Worm (Caenorhabditis elegans): Measurements from ENCODE around the gene C02F5.12.

The C02F5.12 gene

DNA sequence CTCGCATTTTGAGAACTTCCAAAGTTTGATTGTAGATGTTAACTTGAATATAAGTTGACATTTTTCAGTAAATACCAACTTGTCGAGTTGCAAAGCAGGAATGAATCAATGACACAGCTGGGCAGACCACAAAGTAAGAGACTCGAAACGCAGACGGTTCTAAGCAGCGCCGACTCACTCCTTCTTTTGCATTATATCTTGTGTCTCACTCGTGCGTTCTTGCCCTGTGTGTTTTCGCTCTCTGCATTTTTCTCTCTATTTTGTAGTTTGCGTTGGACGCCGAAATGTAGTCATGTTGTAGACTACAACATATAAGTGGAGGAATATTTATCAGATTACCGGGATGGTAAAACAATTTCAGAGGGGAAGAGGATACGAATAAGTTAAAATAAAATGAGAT lies at the start of gene C02F5.12:
C02F5.12 (minus strand) TSS at position 221 of the 400 bp plus-strand sequence.
- no peak for TF ChIP-seq irx-1 (tag; optimal IDR thresholded peaks at IDR 0.05)
- peak; percentile 64 for TF ChIP-seq blmp-1 (tag; optimal IDR thresholded peaks at IDR 0.05)
- peak; percentile 39 for TF ChIP-seq snu-23 (GFP tag; optimal IDR thresholded peaks at IDR 0.05)
- peak; percentile 15 for TF ChIP-seq nhr-90 (tag; optimal IDR thresholded peaks at IDR 0.05; ENCODE audit: poor library complexity)
- peak in 1 of 2 experiments; percentile 3 for TF ChIP-seq efl-1 (optimal IDR thresholded peaks at IDR 0.05)
- no peak for TF ChIP-seq efl-1 (GFP tag; optimal IDR thresholded peaks at IDR 0.05 in 1 of 2)
- TF ChIP-seq nhr-20 (tag; optimal IDR thresholded peaks at IDR 0.05) = peak; percentile 60
- TF ChIP-seq nhr-85 (tag) = peak; percentile 46
- no peak for TF ChIP-seq swsn-7 (tag; optimal IDR thresholded peaks at IDR 0.05)
- TF ChIP-seq lin-14 (GFP tag; optimal IDR thresholded peaks at IDR 0.05) = peak; percentile 32
- TF ChIP-seq zip-4 (GFP tag; optimal IDR thresholded peaks at IDR 0.05) = no peak
- peak in 1 of 2 experiments; percentile 21 for TF ChIP-seq lin-35 (GFP tag; optimal IDR thresholded peaks at IDR 0.05)
- TF ChIP-seq C16A3.4 (tag; optimal IDR thresholded peaks at IDR 0.05) = no peak
- TF ChIP-seq mep-1 (tag; optimal IDR thresholded peaks at IDR 0.05) = peak; percentile 63
- peak; percentile 11 to 32 for TF ChIP-seq lsy-2 (tag; optimal IDR thresholded peaks at IDR 0.05)
- peak; percentile 51 for TF ChIP-seq nhr-71 (tag; optimal IDR thresholded peaks at IDR 0.05)
- TF ChIP-seq rnt-1 (tag; optimal IDR thresholded peaks at IDR 0.05) = peak; percentile 11

DNA sequence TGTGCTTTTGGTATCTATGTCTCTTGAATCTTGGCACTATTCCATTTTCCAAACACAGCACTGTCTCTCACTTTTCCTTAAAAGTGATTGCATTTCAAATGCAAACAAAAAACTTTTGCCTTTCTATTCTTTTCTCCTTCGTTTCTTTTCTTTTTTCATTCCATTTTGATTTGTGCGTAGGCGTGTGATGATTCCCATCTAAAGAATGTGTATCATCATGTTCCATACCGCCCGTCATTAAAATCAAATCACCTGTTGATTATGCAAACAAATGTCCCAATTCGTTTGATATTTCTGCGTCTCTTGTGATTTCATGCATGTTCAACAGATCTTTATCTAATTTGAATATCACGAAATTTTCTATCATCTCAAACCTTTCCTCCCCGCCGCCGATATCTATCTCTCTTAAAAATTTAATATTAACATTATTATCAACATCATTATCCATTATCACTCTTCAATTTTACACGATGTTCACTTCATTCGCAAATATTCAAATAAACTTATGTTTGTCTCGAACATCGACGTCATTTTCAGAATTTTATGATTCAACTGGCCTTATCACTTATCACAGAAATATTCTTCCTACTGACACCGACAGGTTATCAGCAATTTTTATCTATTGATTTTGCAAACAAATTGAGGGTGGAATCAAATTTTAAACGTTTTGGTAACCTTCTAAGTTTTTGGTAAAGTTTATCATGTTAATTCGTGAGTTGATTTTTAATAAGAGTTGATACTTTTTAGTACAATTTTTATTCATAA lies 48.6 kb upstream of the C02F5.12 start:
- TF ChIP-seq isw-1 (GFP tag; IDR thresholded peaks at IDR 0.05) = no peak
- TF ChIP-seq mdl-1 (tag; optimal IDR thresholded peaks at IDR 0.05) = no peak
- peak; percentile 23 for TF ChIP-seq mep-1 (tag; optimal IDR thresholded peaks at IDR 0.05)
- no peak for TF ChIP-seq hpl-2 (GFP tag; optimal IDR thresholded peaks at IDR 0.05)
- peak; percentile 65 for TF ChIP-seq tlp-1 (tag; optimal IDR thresholded peaks at IDR 0.05)
- no peak for TF ChIP-seq lin-13 (GFP tag; optimal IDR thresholded peaks at IDR 0.05)
- peak; percentile 23 for TF ChIP-seq jun-1 (tag; optimal IDR thresholded peaks at IDR 0.05)
- TF ChIP-seq unc-130 (tag; optimal IDR thresholded peaks at IDR 0.05) = no peak
- peak; percentile 12 for TF ChIP-seq lin-14 (GFP tag; optimal IDR thresholded peaks at IDR 0.05)
- no peak for TF ChIP-seq nhr-47 (tag; optimal IDR thresholded peaks at IDR 0.05)
- no peak for TF ChIP-seq rnt-1 (tag; optimal IDR thresholded peaks at IDR 0.05)
- peak in 1 of 6 experiments; percentile 33 for TF ChIP-seq elt-3 (tag; optimal IDR thresholded peaks at IDR 0.05)
- peak; percentile 85 for TF ChIP-seq elt-2 (tag; optimal IDR thresholded peaks at IDR 0.05)
- TF ChIP-seq lsy-2 (tag; optimal IDR thresholded peaks at IDR 0.05) = peak in 1 of 2 experiments; percentile 7
- TF ChIP-seq lin-35 (GFP tag; optimal IDR thresholded peaks at IDR 0.05) = peak in 1 of 2 experiments; percentile 29
- peak; percentile 84 for TF ChIP-seq blmp-1 (tag; optimal IDR thresholded peaks at IDR 0.05)
- TF ChIP-seq efl-1 (optimal IDR thresholded peaks at IDR 0.05) = no peak
- peak in 1 of 2 experiments; percentile 41 for TF ChIP-seq efl-1 (GFP tag; optimal IDR thresholded peaks at IDR 0.05 in 1 of 2)
- peak; percentile 83 for TF ChIP-seq pqm-1 (tag; optimal IDR thresholded peaks at IDR 0.05)

DNA sequence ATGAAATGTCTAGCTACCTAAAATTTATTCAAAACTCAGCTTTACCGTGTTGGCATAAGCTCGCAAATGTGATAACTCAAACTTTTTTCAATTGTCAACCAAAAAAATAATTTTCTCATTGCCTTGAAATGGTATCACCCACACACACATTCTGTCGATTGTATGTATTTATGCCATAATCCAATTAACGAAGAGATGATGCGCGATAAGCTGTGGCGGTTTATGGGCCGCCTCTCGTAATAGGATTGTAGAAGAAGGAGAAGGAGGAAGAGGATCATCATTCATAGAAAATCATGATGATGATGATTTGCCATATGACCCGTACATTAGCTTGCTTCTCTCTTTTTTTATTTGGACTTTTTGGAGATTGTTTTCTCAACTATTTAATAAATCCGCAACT lies 46.4 kb upstream of the C02F5.12 start:
- TF ChIP-seq dsc-1 (tag; optimal IDR thresholded peaks at IDR 0.05) (peak; percentile 29), ceh-90 (tag; optimal IDR thresholded peaks at IDR 0.05) (no peak), blmp-1 (tag; optimal IDR thresholded peaks at IDR 0.05) (peak; percentile 36)

DNA sequence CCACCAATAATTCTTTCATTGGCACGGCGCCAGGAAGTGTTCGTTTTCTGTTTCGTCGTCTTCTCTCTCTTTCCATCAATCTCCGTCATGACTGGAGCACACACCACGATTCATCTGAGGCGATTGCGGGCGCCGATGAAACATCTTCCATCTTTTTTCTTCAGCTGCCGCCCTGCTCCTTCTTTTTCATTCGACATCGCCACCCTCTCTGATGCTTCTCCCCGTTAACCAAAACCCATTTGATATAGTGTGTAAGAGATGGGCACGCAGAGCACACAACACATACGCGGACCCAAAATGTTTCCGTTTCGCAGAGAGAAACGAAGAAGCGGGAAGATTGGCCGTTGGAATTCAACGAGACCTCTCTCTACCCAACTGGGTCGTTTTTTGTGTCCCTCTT lies 44.7 kb upstream of the C02F5.12 start:
- peak; percentile 60 for TF ChIP-seq nhr-71 (tag; optimal IDR thresholded peaks at IDR 0.05)
- peak; percentile 0 for TF ChIP-seq fkh-10 (GFP tag; optimal IDR thresholded peaks at IDR 0.05)
- no peak for TF ChIP-seq mdl-1 (tag; optimal IDR thresholded peaks at IDR 0.05)
- TF ChIP-seq unc-86 (tag; optimal IDR thresholded peaks at IDR 0.05) = no peak
- peak in 1 of 2 experiments; percentile 35 for TF ChIP-seq ztf-11 (tag; optimal IDR thresholded peaks at IDR 0.05)
- TF ChIP-seq ceh-88 (GFP tag; IDR thresholded peaks at IDR 0.05) = no peak
- TF ChIP-seq dsc-1 (tag; optimal IDR thresholded peaks at IDR 0.05) = peak; percentile 55
- peak; percentile 34 for TF ChIP-seq rnt-1 (tag; optimal IDR thresholded peaks at IDR 0.05)
- TF ChIP-seq dpl-1 (GFP tag; optimal IDR thresholded peaks at IDR 0.05) = peak in 1 of 3 experiments; percentile 6
- peak; percentile 26 for TF ChIP-seq swsn-7 (tag; optimal IDR thresholded peaks at IDR 0.05)
- TF ChIP-seq unc-130 (tag; optimal IDR thresholded peaks at IDR 0.05) = peak; percentile 21
- no peak for TF ChIP-seq elt-3 (tag; optimal IDR thresholded peaks at IDR 0.05)
- peak; percentile 23 for TF ChIP-seq pag-3 (tag; optimal IDR thresholded peaks at IDR 0.05; ENCODE audit: borderline replicate concordance, insufficient read depth)
- peak; percentile 20; the same call in 1 of the 2 replicates for TF ChIP-seq nhr-19 (GFP tag; conservative IDR thresholded peaks at IDR 0.05)
- TF ChIP-seq lin-13 (GFP tag; optimal IDR thresholded peaks at IDR 0.05) = no peak
- TF ChIP-seq snu-23 (GFP tag; optimal IDR thresholded peaks at IDR 0.05) = peak; percentile 29
- TF ChIP-seq lin-14 (GFP tag; optimal IDR thresholded peaks at IDR 0.05) = peak; percentile 92
- TF ChIP-seq lsy-2 (tag; optimal IDR thresholded peaks at IDR 0.05) = peak in 1 of 2 experiments; percentile 37
- peak; percentile 40 for TF ChIP-seq mep-1 (tag; optimal IDR thresholded peaks at IDR 0.05)
- TF ChIP-seq ceh-82 (tag; optimal IDR thresholded peaks at IDR 0.05) = peak in 1 of 3 experiments; percentile 21
- peak in 1 of 2 experiments; percentile 5 for TF ChIP-seq efl-1 (optimal IDR thresholded peaks at IDR 0.05)
- peak in 1 of 2 experiments; percentile 21 for TF ChIP-seq efl-1 (GFP tag; optimal IDR thresholded peaks at IDR 0.05 in 1 of 2)
- no peak for TF ChIP-seq nhr-28 (tag; optimal IDR thresholded peaks at IDR 0.05)
